Worm (Caenorhabditis elegans): ENCODE measurements around the gene fnip-2.

The fnip-2 gene

DNA sequence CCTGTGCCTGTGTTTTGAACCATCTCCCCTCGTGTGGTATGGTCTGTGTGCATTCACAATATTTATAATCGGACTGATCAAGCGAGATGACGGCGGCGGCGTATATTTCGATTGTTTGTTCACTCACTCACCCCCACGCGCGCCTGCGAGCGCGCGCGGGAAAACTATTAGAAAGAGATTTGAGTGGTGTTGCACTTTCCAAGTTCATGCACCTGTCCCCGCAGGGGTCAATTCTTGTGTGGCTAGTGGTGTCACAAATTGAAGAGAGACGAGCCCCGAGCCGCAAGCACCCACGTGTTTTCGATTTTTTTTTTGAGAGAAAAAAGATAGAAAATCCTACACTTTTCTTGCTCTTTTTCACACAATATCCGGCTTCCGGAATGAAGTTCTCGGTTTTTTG, 5.4 kb upstream of the fnip-2 start:
- TF ChIP-seq pha-2 (tag; optimal IDR thresholded peaks at IDR 0.05) (peak; percentile 47), ceh-2 (tag; optimal IDR thresholded peaks at IDR 0.05) (peak; percentile 9), dve-1 (tag; optimal IDR thresholded peaks at IDR 0.05) (no peak), tbx-2 (tag; optimal IDR thresholded peaks at IDR 0.05) (no peak), odd-2 (tag; optimal IDR thresholded peaks at IDR 0.05) (no peak), lim-6 (tag; optimal IDR thresholded peaks at IDR 0.05) (no peak)

- peak; percentile 38 for TF ChIP-seq pros-1 (tag; optimal IDR thresholded peaks at IDR 0.05)
- peak; percentile 17 for TF ChIP-seq gmeb-2 (tag; optimal IDR thresholded peaks at IDR 0.05)
- TF ChIP-seq ceh-30 (tag; optimal IDR thresholded peaks at IDR 0.05) = no peak
- TF ChIP-seq ceh-34 (tag; optimal IDR thresholded peaks at IDR 0.05) = peak; percentile 77
- TF ChIP-seq lin-11 (tag; optimal IDR thresholded peaks at IDR 0.05) = peak; percentile 37
- TF ChIP-seq dve-1 (tag; optimal IDR thresholded peaks at IDR 0.05) = peak; percentile 74
- TF ChIP-seq elt-4 (tag; optimal IDR thresholded peaks at IDR 0.05) = no peak
- no peak for TF ChIP-seq sdc-2 (tag; optimal IDR thresholded peaks at IDR 0.05)
- TF ChIP-seq Y22D7AL.16 (tag; optimal IDR thresholded peaks at IDR 0.05) = no peak
- no peak for TF ChIP-seq syd-9 (tag; optimal IDR thresholded peaks at IDR 0.05)
- TF ChIP-seq nhr-232 (tag; optimal IDR thresholded peaks at IDR 0.05) = no peak
- TF ChIP-seq unc-42 (tag; optimal IDR thresholded peaks at IDR 0.05) = peak; percentile 62
- no peak for TF ChIP-seq pax-1 (tag; optimal IDR thresholded peaks at IDR 0.05)
- TF ChIP-seq pqm-1 (tag; optimal IDR thresholded peaks at IDR 0.05) = no peak
- no peak for TF ChIP-seq ceh-6 (GFP tag; optimal IDR thresholded peaks at IDR 0.05)
- no peak for TF ChIP-seq ceh-2 (tag; optimal IDR thresholded peaks at IDR 0.05)
- no peak for TF ChIP-seq hlh-8 (tag; optimal IDR thresholded peaks at IDR 0.05)
- peak; percentile 81 for TF ChIP-seq tbx-2 (tag; optimal IDR thresholded peaks at IDR 0.05)
- peak; percentile 53 for TF ChIP-seq che-1 (tag; optimal IDR thresholded peaks at IDR 0.05)
- no peak for TF ChIP-seq ceh-48 (tag; optimal IDR thresholded peaks at IDR 0.05)
- no peak for TF ChIP-seq fkh-6 (tag; optimal IDR thresholded peaks at IDR 0.05)
- peak; percentile 79 for TF ChIP-seq ceh-14 (tag; optimal IDR thresholded peaks at IDR 0.05)
- peak; percentile 55 for TF ChIP-seq ztf-16 (tag; optimal IDR thresholded peaks at IDR 0.05)
- TF ChIP-seq ama-1 (optimal IDR thresholded peaks at IDR 0.05) = no peak
- TF ChIP-seq ceh-22 (tag; optimal IDR thresholded peaks at IDR 0.05) = peak; percentile 86
- peak; percentile 31 for TF ChIP-seq elt-2 (tag; optimal IDR thresholded peaks at IDR 0.05)
- no peak for TF ChIP-seq sox-2 (GFP tag; IDR thresholded peaks at IDR 0.05)
- no peak for TF ChIP-seq npax-4 (tag; optimal IDR thresholded peaks at IDR 0.05)
- peak; percentile 69 for TF ChIP-seq rnt-1 (tag; optimal IDR thresholded peaks at IDR 0.05)
- no peak for TF ChIP-seq ceh-9 (tag; optimal IDR thresholded peaks at IDR 0.05)
- TF ChIP-seq fkh-10 (GFP tag; optimal IDR thresholded peaks at IDR 0.05) = no peak
- TF ChIP-seq madf-2 (tag; optimal IDR thresholded peaks at IDR 0.05) = peak; percentile 36
- TF ChIP-seq F13H6.1 (tag; optimal IDR thresholded peaks at IDR 0.05) = peak; percentile 74
- TF ChIP-seq zip-5 (tag; optimal IDR thresholded peaks at IDR 0.05) = no peak
- peak; percentile 21 for TF ChIP-seq unc-86 (tag; optimal IDR thresholded peaks at IDR 0.05)
- TF ChIP-seq T23F11.4 (GFP tag; optimal IDR thresholded peaks at IDR 0.05) = peak; percentile 50
- no peak for TF ChIP-seq hlh-15 (tag; optimal IDR thresholded peaks at IDR 0.05)
- TF ChIP-seq pha-4 (tag; optimal IDR thresholded peaks at IDR 0.05) = no peak
- peak; percentile 88 for TF ChIP-seq nfya-1 (tag; optimal IDR thresholded peaks at IDR 0.05)
- peak; percentile 49 for TF ChIP-seq ets-4 (tag; optimal IDR thresholded peaks at IDR 0.05)
- no peak for TF ChIP-seq tbx-7 (tag; optimal IDR thresholded peaks at IDR 0.05)
- TF ChIP-seq nhr-11 (tag; optimal IDR thresholded peaks at IDR 0.05) = no peak
- TF ChIP-seq K09A11.1 (tag; optimal IDR thresholded peaks at IDR 0.05; ENCODE audit: insufficient read depth) = peak; percentile 20
- TF ChIP-seq sox-4 (tag; optimal IDR thresholded peaks at IDR 0.05) = no peak
- TF ChIP-seq C08G9.2 (tag; optimal IDR thresholded peaks at IDR 0.05) = peak; percentile 41
- no peak for TF ChIP-seq hlh-13 (GFP tag; optimal IDR thresholded peaks at IDR 0.05)
- TF ChIP-seq hlh-30 (tag; optimal IDR thresholded peaks at IDR 0.05; ENCODE audit: insufficient read depth) = peak; percentile 98
- TF ChIP-seq mec-3 (tag; optimal IDR thresholded peaks at IDR 0.05; ENCODE audit: borderline replicate concordance) = no peak
- TF ChIP-seq ceh-45 (GFP tag; IDR thresholded peaks at IDR 0.05) = no peak
These were observed 3.3 kb upstream of the fnip-2 start for ce11 chrIV:2219334-2219755.

Data from whole organism, late embryonic.